Worm (Caenorhabditis elegans): ENCODE measurements around the gene sax-2.

sax-2 gene

DNA sequence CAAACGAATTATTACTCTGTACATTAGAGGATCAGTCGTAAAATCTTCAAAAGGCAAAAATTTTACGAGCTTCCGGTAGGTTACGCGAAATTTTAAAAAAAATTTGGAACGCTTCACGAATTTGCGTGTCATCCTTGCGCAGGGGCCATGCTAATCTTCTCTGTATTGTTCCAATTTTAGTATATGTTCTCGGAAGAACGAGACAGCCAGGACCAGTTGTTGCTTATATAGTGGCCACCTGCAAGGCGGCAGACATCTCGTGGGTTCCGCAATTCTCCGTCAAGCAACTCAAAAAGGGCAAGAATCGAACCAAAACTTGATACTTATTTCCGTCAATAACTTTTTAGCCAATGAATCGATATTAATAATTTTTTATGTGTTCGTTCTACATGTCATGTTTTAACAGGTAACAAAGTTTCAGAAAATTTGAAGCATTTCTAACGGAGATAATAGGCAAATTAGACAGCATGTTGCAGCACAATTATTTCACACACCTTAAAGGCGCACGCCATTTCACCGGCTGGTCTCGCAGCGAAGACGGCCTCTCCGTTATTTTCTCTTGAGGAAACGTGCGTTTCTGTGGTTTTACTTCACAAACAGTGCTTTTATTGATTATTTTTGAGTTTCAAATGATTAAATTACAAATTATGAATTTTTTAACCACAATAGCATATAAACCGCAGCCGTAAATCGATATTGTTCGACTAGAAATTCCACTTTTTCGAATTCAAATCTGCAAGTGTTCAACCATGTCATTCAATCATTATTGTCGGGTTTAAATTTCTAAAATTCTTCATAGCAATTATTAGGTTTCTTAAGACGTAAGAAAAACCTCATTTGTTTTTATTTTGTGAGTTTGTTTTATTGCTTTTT is 28.6 kb upstream of the sax-2 start:
- peak; percentile 78 for TF ChIP-seq ztf-23 (GFP tag; IDR thresholded peaks at IDR 0.05)
- TF ChIP-seq flt-1 (GFP tag; IDR thresholded peaks at IDR 0.05): peak; percentile 90
- peak; percentile 15 for TF ChIP-seq med-1 (GFP tag; optimal IDR thresholded peaks at IDR 0.05; ENCODE audit: insufficient read depth)
- peak; percentile 79 for TF ChIP-seq cog-1 (tag; optimal IDR thresholded peaks at IDR 0.05)
- peak; percentile 62 for TF ChIP-seq ref-1 (GFP tag; conservative IDR thresholded peaks at IDR 0.05)
- peak; percentile 73 for TF ChIP-seq T22C8.4 (GFP tag; IDR thresholded peaks at IDR 0.05)
- peak; percentile 68 for TF ChIP-seq ztf-29 (GFP tag; IDR thresholded peaks at IDR 0.05)
- peak; percentile 74 for TF ChIP-seq klf-2 (GFP tag; conservative IDR thresholded peaks at IDR 0.05)
- TF ChIP-seq tab-1 (GFP tag; IDR thresholded peaks at IDR 0.05): peak; percentile 85

DNA sequence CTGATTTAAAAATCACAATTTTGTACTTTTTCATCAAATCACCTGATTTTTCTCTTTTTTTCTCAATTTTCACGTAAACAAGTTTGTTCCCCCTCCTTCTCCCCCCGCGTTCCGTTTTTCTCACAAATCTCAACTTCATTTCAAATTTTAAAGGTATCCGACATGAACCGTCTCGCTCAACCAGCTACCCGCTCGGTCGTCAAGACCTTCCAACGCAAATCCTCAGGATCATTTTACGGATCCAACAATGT is 28.0 kb upstream of the sax-2 start, which contains the start of gene cox-6A:
cox-6A (plus strand) TSS at position 152 of the 251 bp plus-strand sequence.
- TF ChIP-seq cog-1 (tag; optimal IDR thresholded peaks at IDR 0.05): no peak
- no peak for TF ChIP-seq ztf-29 (GFP tag; IDR thresholded peaks at IDR 0.05)
- TF ChIP-seq ztf-23 (GFP tag; IDR thresholded peaks at IDR 0.05): no peak
- no peak for TF ChIP-seq ref-1 (GFP tag; conservative IDR thresholded peaks at IDR 0.05)
- no peak for TF ChIP-seq klf-2 (GFP tag; conservative IDR thresholded peaks at IDR 0.05)
- TF ChIP-seq flt-1 (GFP tag; IDR thresholded peaks at IDR 0.05): no peak
- TF ChIP-seq tab-1 (GFP tag; IDR thresholded peaks at IDR 0.05): no peak
- TF ChIP-seq T22C8.4 (GFP tag; IDR thresholded peaks at IDR 0.05): no peak
- no peak for TF ChIP-seq med-1 (GFP tag; optimal IDR thresholded peaks at IDR 0.05; ENCODE audit: insufficient read depth)

DNA sequence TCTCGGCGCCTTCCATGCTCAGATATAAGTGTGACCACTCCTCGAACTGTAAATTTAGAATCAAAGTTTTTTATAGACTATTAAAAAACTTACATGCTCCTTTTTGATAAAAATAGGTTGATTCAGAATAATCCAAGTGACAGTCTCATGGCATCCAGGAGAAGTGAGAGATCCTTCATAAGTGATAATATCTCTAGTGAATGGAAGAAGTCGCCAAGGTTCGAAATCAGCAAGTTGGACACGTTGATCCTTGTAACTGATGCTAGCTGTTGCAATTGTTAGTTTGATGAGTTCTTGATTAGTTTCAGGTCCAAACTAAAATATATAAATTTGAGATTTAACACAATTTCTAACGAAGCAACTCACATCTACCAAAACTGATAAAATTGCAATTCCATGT is 26.2 kb upstream of the sax-2 start:
- TF ChIP-seq med-1 (GFP tag; optimal IDR thresholded peaks at IDR 0.05; ENCODE audit: insufficient read depth): no peak
- no peak for TF ChIP-seq ztf-29 (GFP tag; IDR thresholded peaks at IDR 0.05)
- TF ChIP-seq cog-1 (tag; optimal IDR thresholded peaks at IDR 0.05): no peak
- no peak for TF ChIP-seq T22C8.4 (GFP tag; IDR thresholded peaks at IDR 0.05)
- TF ChIP-seq ztf-23 (GFP tag; IDR thresholded peaks at IDR 0.05): no peak
- no peak for TF ChIP-seq flt-1 (GFP tag; IDR thresholded peaks at IDR 0.05)
- TF ChIP-seq ref-1 (GFP tag; conservative IDR thresholded peaks at IDR 0.05): no peak
- no peak for TF ChIP-seq tab-1 (GFP tag; IDR thresholded peaks at IDR 0.05)
- no peak for TF ChIP-seq klf-2 (GFP tag; conservative IDR thresholded peaks at IDR 0.05)

DNA sequence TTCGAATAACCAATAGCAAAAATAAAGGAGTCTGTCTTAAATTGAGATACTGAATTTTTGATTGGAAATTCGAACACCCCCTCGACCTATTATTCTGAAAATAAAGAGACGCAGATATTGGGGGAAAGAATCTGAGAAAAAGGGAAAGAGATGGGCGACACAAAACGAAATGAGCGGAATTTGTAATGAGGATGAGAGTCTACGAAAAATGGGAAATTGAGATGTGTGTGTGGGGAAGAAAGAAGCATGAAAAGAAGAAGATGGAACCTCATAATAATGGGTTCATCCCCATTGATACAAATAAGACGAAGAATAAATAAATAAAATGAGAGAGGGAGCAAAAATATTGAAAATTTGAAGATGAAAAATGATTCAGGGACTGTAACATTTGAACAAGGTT is 24.0 kb upstream of the sax-2 start, which contains the start of gene cah-1:
cah-1 (minus strand) TSS at position 101 of the 400 bp plus-strand sequence.
- TF ChIP-seq cog-1 (tag; optimal IDR thresholded peaks at IDR 0.05) (no peak), flt-1 (GFP tag; IDR thresholded peaks at IDR 0.05) (no peak), ztf-29 (GFP tag; IDR thresholded peaks at IDR 0.05) (no peak), med-1 (GFP tag; optimal IDR thresholded peaks at IDR 0.05; ENCODE audit: insufficient read depth) (no peak), T22C8.4 (GFP tag; IDR thresholded peaks at IDR 0.05) (no peak), tab-1 (GFP tag; IDR thresholded peaks at IDR 0.05) (no peak), ref-1 (GFP tag; conservative IDR thresholded peaks at IDR 0.05) (no peak), klf-2 (GFP tag; conservative IDR thresholded peaks at IDR 0.05) (no peak), ztf-23 (GFP tag; IDR thresholded peaks at IDR 0.05) (no peak)

DNA sequence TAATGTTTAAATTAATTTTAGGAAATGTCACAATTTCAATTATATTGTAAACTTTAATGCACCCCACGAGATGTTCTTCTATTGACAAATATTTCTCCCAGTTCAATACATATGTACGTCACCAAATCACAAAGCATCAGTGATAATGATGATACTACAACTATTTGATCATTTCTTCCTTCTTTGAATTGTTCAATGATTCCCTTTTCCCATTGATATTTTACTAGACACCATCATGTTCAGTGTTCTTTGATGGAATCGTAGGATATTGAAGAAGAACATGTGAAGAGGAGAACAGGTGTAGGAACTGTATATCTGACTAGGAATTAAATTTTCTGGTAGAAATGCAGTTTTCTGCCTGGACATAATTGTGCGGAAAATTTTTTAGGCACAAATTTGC is 20.0 kb upstream of the sax-2 start:
- TF ChIP-seq T22C8.4 (GFP tag; IDR thresholded peaks at IDR 0.05) (no peak), med-1 (GFP tag; optimal IDR thresholded peaks at IDR 0.05; ENCODE audit: insufficient read depth) (no peak), ztf-23 (GFP tag; IDR thresholded peaks at IDR 0.05) (no peak), klf-2 (GFP tag; conservative IDR thresholded peaks at IDR 0.05) (no peak), flt-1 (GFP tag; IDR thresholded peaks at IDR 0.05) (no peak), ztf-29 (GFP tag; IDR thresholded peaks at IDR 0.05) (no peak), tab-1 (GFP tag; IDR thresholded peaks at IDR 0.05) (no peak)

- TF ChIP-seq klf-2 (GFP tag; conservative IDR thresholded peaks at IDR 0.05) (no peak), ztf-23 (GFP tag; IDR thresholded peaks at IDR 0.05) (no peak), flt-1 (GFP tag; IDR thresholded peaks at IDR 0.05) (no peak), tab-1 (GFP tag; IDR thresholded peaks at IDR 0.05) (no peak), T22C8.4 (GFP tag; IDR thresholded peaks at IDR 0.05) (no peak), med-1 (GFP tag; optimal IDR thresholded peaks at IDR 0.05; ENCODE audit: insufficient read depth) (no peak), cog-1 (tag; optimal IDR thresholded peaks at IDR 0.05) (no peak), ref-1 (GFP tag; conservative IDR thresholded peaks at IDR 0.05) (no peak), ztf-29 (GFP tag; IDR thresholded peaks at IDR 0.05) (no peak)
Observed at ce11 chrIII:5092345-5092744, 17.2 kb upstream of the sax-2 start.

DNA sequence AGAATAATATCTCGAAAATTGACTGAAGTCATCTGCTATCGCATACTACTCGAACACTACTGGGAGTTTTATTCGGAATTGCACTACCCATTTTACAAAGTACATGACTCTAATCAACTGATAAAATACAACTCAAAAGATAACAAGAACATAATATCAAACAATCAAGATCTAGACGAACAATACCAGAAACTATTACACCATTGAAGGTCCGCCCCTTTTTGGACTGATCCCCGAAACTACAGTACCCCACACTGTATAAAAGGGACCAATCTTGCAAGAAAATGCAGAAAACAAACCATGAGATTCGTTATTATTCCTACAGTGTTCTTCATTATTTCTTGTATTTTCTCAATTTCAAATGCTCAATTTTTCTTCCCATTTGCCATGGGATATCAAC is 15.0 kb upstream of the sax-2 start, which contains the start of gene F54D8.10:
F54D8.10 (plus strand) TSS at position 301 of the 400 bp plus-strand sequence.
- no peak for TF ChIP-seq med-1 (GFP tag; optimal IDR thresholded peaks at IDR 0.05; ENCODE audit: insufficient read depth)
- no peak for TF ChIP-seq T22C8.4 (GFP tag; IDR thresholded peaks at IDR 0.05)
- no peak for TF ChIP-seq ztf-23 (GFP tag; IDR thresholded peaks at IDR 0.05)

ce11 chrIII:5096741-5097140 is 12.8 kb upstream of the sax-2 start:
- no peak for TF ChIP-seq tab-1 (GFP tag; IDR thresholded peaks at IDR 0.05)
- no peak for TF ChIP-seq ref-1 (GFP tag; conservative IDR thresholded peaks at IDR 0.05)
- TF ChIP-seq T22C8.4 (GFP tag; IDR thresholded peaks at IDR 0.05): no peak
- TF ChIP-seq cog-1 (tag; optimal IDR thresholded peaks at IDR 0.05): no peak
- TF ChIP-seq ztf-29 (GFP tag; IDR thresholded peaks at IDR 0.05): no peak
- TF ChIP-seq flt-1 (GFP tag; IDR thresholded peaks at IDR 0.05): no peak
- no peak for TF ChIP-seq klf-2 (GFP tag; conservative IDR thresholded peaks at IDR 0.05)
- no peak for TF ChIP-seq ztf-23 (GFP tag; IDR thresholded peaks at IDR 0.05)
- TF ChIP-seq med-1 (GFP tag; optimal IDR thresholded peaks at IDR 0.05; ENCODE audit: insufficient read depth): no peak

DNA sequence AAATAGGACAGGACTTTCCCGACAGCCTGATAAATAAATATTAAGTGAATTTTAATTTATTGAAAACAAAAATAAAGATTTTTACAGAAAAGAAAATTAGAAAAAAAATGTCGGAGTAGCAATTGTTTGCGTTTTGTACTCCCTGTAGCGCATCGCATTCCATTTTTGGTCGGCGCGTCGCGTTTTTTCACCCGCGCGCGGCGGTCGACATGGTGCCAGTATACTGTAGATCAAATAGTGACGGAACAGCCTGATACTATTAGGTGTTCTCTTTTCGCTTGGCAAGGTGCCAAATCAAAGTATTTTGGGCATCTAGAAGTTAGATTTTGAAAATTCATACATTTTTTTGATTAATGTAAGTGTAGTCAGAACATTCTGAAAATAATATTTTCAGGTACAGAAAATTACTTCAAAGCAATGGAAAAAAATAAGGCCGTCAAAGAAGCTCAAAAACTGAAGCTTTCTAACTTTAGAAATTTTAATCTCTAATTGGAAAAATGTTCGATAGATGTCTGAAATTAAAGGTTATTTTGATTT is 10.7 kb upstream of the sax-2 start:
- TF ChIP-seq cog-1 (tag; optimal IDR thresholded peaks at IDR 0.05): no peak
- TF ChIP-seq med-1 (GFP tag; optimal IDR thresholded peaks at IDR 0.05; ENCODE audit: insufficient read depth): no peak
- no peak for TF ChIP-seq ref-1 (GFP tag; conservative IDR thresholded peaks at IDR 0.05)
- TF ChIP-seq T22C8.4 (GFP tag; IDR thresholded peaks at IDR 0.05): no peak
- no peak for TF ChIP-seq ztf-29 (GFP tag; IDR thresholded peaks at IDR 0.05)
- TF ChIP-seq flt-1 (GFP tag; IDR thresholded peaks at IDR 0.05): no peak
- no peak for TF ChIP-seq tab-1 (GFP tag; IDR thresholded peaks at IDR 0.05)
- no peak for TF ChIP-seq klf-2 (GFP tag; conservative IDR thresholded peaks at IDR 0.05)
- TF ChIP-seq ztf-23 (GFP tag; IDR thresholded peaks at IDR 0.05): no peak
